Worm (Caenorhabditis elegans) whole organism, L2 larva: ENCODE measurements around the gene ent-7.

ENCODE experiments used
- C34F6.9 ChIP-seq: fragments of 150-350 bp; optimal IDR thresholded peaks from 2 replicates; lab custom pipeline; 2014; ENCODE audit warnings: missing biosample characterization, missing genetic modification characterization
- F13H6.1 ChIP-seq: sonication (generic microtip); optimal IDR thresholded peaks from 2 replicates; lab custom pipeline; 2016; ENCODE audit warnings: missing genetic modification characterization, missing compliant biosample characterization
- R02D3.7 ChIP-seq: fragments of 150-350 bp; optimal IDR thresholded peaks from 2 replicates; lab custom pipeline; 2014; ENCODE audit warnings: missing biosample characterization, missing genetic modification characterization
- ZK546.5 ChIP-seq: sonication (generic microtip); optimal IDR thresholded peaks from 2 replicates; lab custom pipeline; 2017; ENCODE audit warnings: missing biosample characterization, missing genetic modification characterization
- aly-2 ChIP-seq: fragments of 150-350 bp; optimal IDR thresholded peaks from 2 replicates; lab custom pipeline; 2014; ENCODE audit warnings: missing biosample characterization, missing genetic modification characterization
- ama-1 ChIP-seq: fragments of 150-350 bp; optimal IDR thresholded peaks from 2 replicates; lab custom pipeline; 2018; ENCODE audit warnings: inconsistent platforms
- blmp-1 ChIP-seq: sonication (generic microtip); optimal IDR thresholded peaks from 2 replicates; lab custom pipeline; 2017; ENCODE audit warnings: missing genetic modification characterization, mild to moderate bottlenecking, missing compliant biosample characterization, antibody characterized with exemption, moderate library complexity; ENCODE audit not compliant: insufficient read depth
- ceh-16 ChIP-seq: fragments of 150-350 bp; optimal IDR thresholded peaks from 2 replicates; lab custom pipeline; 2014; ENCODE audit warnings: missing biosample characterization, missing genetic modification characterization
- ceh-82 ChIP-seq: fragments of 150-350 bp; optimal IDR thresholded peaks from 2 replicates; lab custom pipeline; 2014; ENCODE audit warnings: missing biosample characterization, missing genetic modification characterization
- crh-2 ChIP-seq: sonication (generic microtip); optimal IDR thresholded peaks from 2 replicates; lab custom pipeline; 2017; ENCODE audit warnings: missing biosample characterization, missing genetic modification characterization
- dmd-4 ChIP-seq: sonication (generic microtip); optimal IDR thresholded peaks from 2 replicates; lab custom pipeline; 2017; ENCODE audit warnings: missing biosample characterization, missing genetic modification characterization
- egl-27 ChIP-seq: sonication (generic microtip); optimal IDR thresholded peaks from 3 replicates; lab custom pipeline; 2017; ENCODE audit warnings: missing biosample characterization, missing genetic modification reagents, missing genetic modification characterization
- elt-1 ChIP-seq: fragments of 150-350 bp; optimal IDR thresholded peaks from 2 replicates; lab custom pipeline; 2014; ENCODE audit warnings: missing biosample characterization, missing genetic modification characterization
- gmeb-1 ChIP-seq: fragments of 150-350 bp; optimal IDR thresholded peaks from 2 replicates; lab custom pipeline; 2014; ENCODE audit warnings: missing biosample characterization, missing genetic modification characterization
- lin-11 ChIP-seq: fragments of 150-350 bp; sonication (generic microtip); optimal IDR thresholded peaks from 2 replicates; lab custom pipeline; 2014; ENCODE audit warnings: missing biosample characterization, missing genetic modification characterization, inconsistent platforms, mixed read lengths
- lin-39 ChIP-seq: fragments of 150-350 bp; optimal IDR thresholded peaks from 2 replicates; lab custom pipeline; 2014; ENCODE audit warnings: missing biosample characterization, missing genetic modification reagents, missing genetic modification characterization
- lsy-2 ChIP-seq, 2 experiments: fragments of 150-350 bp in 1 of 2; sonication (generic microtip) in 1 of 2; optimal IDR thresholded peaks; 2 replicates each; lab custom pipeline; 2014 to 2017; ENCODE audit warnings: missing biosample characterization in 2 of 2, missing genetic modification characterization in 2 of 2
- mab-5 ChIP-seq: fragments of 150-350 bp; optimal IDR thresholded peaks from 2 replicates; lab custom pipeline; 2014; ENCODE audit warnings: missing biosample characterization, missing genetic modification characterization
- mbf-1 ChIP-seq: sonication (generic microtip); optimal IDR thresholded peaks from 2 replicates; lab custom pipeline; 2017; ENCODE audit warnings: missing biosample characterization, missing genetic modification characterization
- nhr-11 ChIP-seq: fragments of 150-350 bp; optimal IDR thresholded peaks from 2 replicates; lab custom pipeline; 2014; ENCODE audit warnings: missing biosample characterization, missing genetic modification characterization
- nhr-12 ChIP-seq: fragments of 150-350 bp; optimal IDR thresholded peaks from 2 replicates; lab custom pipeline; 2014; ENCODE audit warnings: missing biosample characterization, missing genetic modification characterization
- nhr-129 ChIP-seq: fragments of 150-350 bp; optimal IDR thresholded peaks from 2 replicates; lab custom pipeline; 2014; ENCODE audit warnings: missing biosample characterization, missing genetic modification characterization
- nhr-21 ChIP-seq: fragments of 150-350 bp; optimal IDR thresholded peaks from 2 replicates; lab custom pipeline; 2014; ENCODE audit warnings: missing biosample characterization, missing genetic modification characterization
- nhr-23 ChIP-seq: fragments of 150-350 bp; optimal IDR thresholded peaks from 2 replicates; lab custom pipeline; 2014; ENCODE audit warnings: missing biosample characterization, missing genetic modification reagents, missing genetic modification characterization
- nhr-6 ChIP-seq: fragments of 150-350 bp; optimal IDR thresholded peaks from 2 replicates; lab custom pipeline; 2014; ENCODE audit warnings: missing biosample characterization, missing genetic modification characterization
- nhr-77 ChIP-seq: fragments of 150-350 bp; optimal IDR thresholded peaks from 2 replicates; lab custom pipeline; 2014; ENCODE audit warnings: missing biosample characterization, missing genetic modification characterization
- sem-4 ChIP-seq: fragments of 150-350 bp; optimal IDR thresholded peaks from 2 replicates; lab custom pipeline; 2014; ENCODE audit warnings: missing biosample characterization, missing genetic modification reagents, missing genetic modification characterization
- skn-1 ChIP-seq: sonication (generic microtip); optimal IDR thresholded peaks from 2 replicates; lab custom pipeline; 2017; ENCODE audit warnings: missing biosample characterization, missing genetic modification characterization
- sma-3 ChIP-seq: sonication (generic microtip); optimal IDR thresholded peaks from 2 replicates; lab custom pipeline; 2016; ENCODE audit warnings: missing genetic modification reagents, missing genetic modification characterization, missing compliant biosample characterization
- sma-9 ChIP-seq, 2 experiments: fragments of 150-350 bp in 1 of 2; sonication (generic microtip) in 1 of 2; optimal IDR thresholded peaks; 2 replicates each; lab custom pipeline; 2014 to 2016; ENCODE audit warnings: missing genetic modification characterization in 2 of 2, mild to moderate bottlenecking in 1 of 2, missing biosample characterization in 1 of 2, missing compliant biosample characterization in 1 of 2, missing genetic modification reagents in 1 of 2, moderate library complexity in 1 of 2
- snpc-4 ChIP-seq: fragments of 150-350 bp; optimal IDR thresholded peaks from 2 replicates; lab custom pipeline; 2014; ENCODE audit warnings: missing biosample characterization, missing genetic modification characterization
- unc-39 ChIP-seq: fragments of 150-350 bp; optimal IDR thresholded peaks from 2 replicates; lab custom pipeline; 2014; ENCODE audit warnings: missing biosample characterization, missing genetic modification characterization
- unc-55 ChIP-seq: fragments of 150-350 bp; sonication (generic microtip); optimal IDR thresholded peaks from 3 replicates; lab custom pipeline; 2014; ENCODE audit warnings: missing biosample characterization, missing genetic modification reagents, missing genetic modification characterization
- unc-62 ChIP-seq: fragments of 150-350 bp; optimal IDR thresholded peaks from 2 replicates; lab custom pipeline; 2014; ENCODE audit warnings: missing biosample characterization, missing genetic modification reagents, missing genetic modification characterization
- zag-1 ChIP-seq: fragments of 150-350 bp; optimal IDR thresholded peaks from 2 replicates; lab custom pipeline; 2014; ENCODE audit warnings: missing biosample characterization, missing genetic modification characterization
- ztf-1 ChIP-seq: fragments of 200-800 bp; sonication (Bioruptor generic); conservative IDR thresholded peaks from 2 replicates; pipeline ENCODE4 v1.3.6; 2022; ENCODE audit warnings: missing genetic modification characterization, missing compliant biosample characterization
- ztf-11 ChIP-seq: sonication (generic microtip); optimal IDR thresholded peaks from 2 replicates; lab custom pipeline; 2017; ENCODE audit warnings: missing biosample characterization, missing genetic modification characterization
- ztf-4 ChIP-seq: fragments of 150-350 bp; optimal IDR thresholded peaks from 2 replicates; lab custom pipeline; 2014; ENCODE audit warnings: missing biosample characterization, missing genetic modification characterization

ent-7 gene

ce11 chrIV:9977602-9978172 is 39.4 kb upstream of the ent-7 start, which contains the start of gene dhp-2:
Gene dhp-2, plus strand, starts transcription at chrIV:9978122.
- TF ChIP-seq mbf-1 (tag; lab: Kevin White, UChicago) = no peak
- no peak for TF ChIP-seq lin-11 (tag; lab: Kevin White, UChicago)
- TF ChIP-seq nhr-23 (tag; lab: Kevin White, UChicago) = no peak
- TF ChIP-seq ceh-16 (tag; lab: Kevin White, UChicago) = no peak
- no peak for TF ChIP-seq nhr-6 (tag; lab: Kevin White, UChicago)
- TF ChIP-seq sma-3 = no peak
- no peak for TF ChIP-seq sma-9 (GFP tag; optimal IDR thresholded peaks at IDR 0.05; lab: Kevin White, UChicago)
- TF ChIP-seq sma-9 (tag; optimal IDR thresholded peaks at IDR 0.05; lab: Kevin White, UChicago) = no peak
- TF ChIP-seq nhr-21 (tag; lab: Kevin White, UChicago) = no peak
- TF ChIP-seq snpc-4 (tag; lab: Kevin White, UChicago) = no peak
- TF ChIP-seq lin-39 = no peak
- no peak for TF ChIP-seq ztf-4
- TF ChIP-seq sem-4 (tag; lab: Kevin White, UChicago) = no peak
- TF ChIP-seq elt-1 = no peak

ce11 chrIV:9982226-9982794 is 34.8 kb upstream of the ent-7 start, which contains the start of gene rrp-1:
Gene rrp-1, minus strand, starts transcription at chrIV:9982276.
- no peak for TF ChIP-seq ztf-1 (GFP tag; lab: Robert Waterston, UW)
- TF ChIP-seq gmeb-1 (tag; lab: Kevin White, UChicago) = no peak
- TF ChIP-seq C34F6.9 = peak; percentile 38
- no peak for TF ChIP-seq sma-3
- TF ChIP-seq unc-55 (GFP tag; lab: Kevin White, UChicago) = peak; percentile 41

ce11 chrIV:9982895-9983294 is 34.2 kb upstream of the ent-7 start, which contains the start of gene mam-2:
Gene mam-2, plus strand, starts transcription at chrIV:9983195.
- TF ChIP-seq unc-39 (tag; lab: Kevin White, UChicago) (no peak), mbf-1 (tag; lab: Kevin White, UChicago) (no peak), F13H6.1 (no peak), sem-4 (tag; lab: Kevin White, UChicago) (no peak), elt-1 (no peak), egl-27 (no peak), aly-2 (no peak), skn-1 (tag; lab: Kevin White, UChicago) (no peak), blmp-1 (tag; lab: Kevin White, UChicago) (no peak), nhr-129 (tag; lab: Kevin White, UChicago) (no peak), unc-62 (GFP tag; lab: Kevin White, UChicago) (no peak), ztf-11 (tag; lab: Kevin White, UChicago) (no peak), crh-2 (tag; lab: Kevin White, UChicago) (no peak), snpc-4 (tag; lab: Kevin White, UChicago) (no peak), dmd-4 (no peak), nhr-77 (tag; lab: Kevin White, UChicago) (no peak), ztf-4 (no peak), mab-5 (tag; lab: Kevin White, UChicago) (no peak)

ce11 chrIV:9989416-9989815 is 27.7 kb upstream of the ent-7 start:
- TF ChIP-seq unc-62 (GFP tag; lab: Kevin White, UChicago) (no peak), crh-2 (tag; lab: Kevin White, UChicago) (peak; percentile 27)

- TF ChIP-seq nhr-6 (tag; lab: Kevin White, UChicago) = no peak
- TF ChIP-seq ZK546.5 = no peak
- no peak for TF ChIP-seq lsy-2 (tag; optimal IDR thresholded peaks at IDR 0.05; lab: Kevin White, UChicago)
- no peak for TF ChIP-seq aly-2
- TF ChIP-seq zag-1 = no peak
- TF ChIP-seq skn-1 (tag; lab: Kevin White, UChicago) = peak; percentile 70
- no peak for TF ChIP-seq sma-9 (GFP tag; optimal IDR thresholded peaks at IDR 0.05; lab: Kevin White, UChicago)
- no peak for TF ChIP-seq sma-9 (tag; optimal IDR thresholded peaks at IDR 0.05; lab: Kevin White, UChicago)
- no peak for TF ChIP-seq R02D3.7 (tag; lab: Kevin White, UChicago)
- peak; percentile 20 for TF ChIP-seq crh-2 (tag; lab: Kevin White, UChicago)
- no peak for TF ChIP-seq nhr-11 (tag; lab: Kevin White, UChicago)
- no peak for TF ChIP-seq ztf-1 (GFP tag; lab: Robert Waterston, UW)
- no peak for TF ChIP-seq ama-1 (lab: Kevin White, UChicago)
- TF ChIP-seq C34F6.9 = no peak
- no peak for TF ChIP-seq nhr-12 (tag; lab: Kevin White, UChicago)
- no peak for TF ChIP-seq ceh-82 (tag; lab: Kevin White, UChicago)
- TF ChIP-seq mbf-1 (tag; lab: Kevin White, UChicago) = no peak
Observed at ce11 chrIV:9993403-9994132, 23.5 kb upstream of the ent-7 start.
